Fruit fly (Drosophila melanogaster): Measurements from ENCODE around the gene CG13771.

CG13771 gene

dm6 chr2L:6683992-6684882 is 20.8 kb upstream of the CG13771 start, which contains the start of gene Nhe3 (continued):
- TF ChIP-seq Dll (GFP tag; IDR thresholded peaks at IDR 0.05; ENCODE audit: partially characterized antibody), result peak; percentile 66; the same call in 3 of the 4 replicates
- TF ChIP-seq Adf1 (GFP tag; IDR thresholded peaks at IDR 0.05), result peak; percentile 37; the same call in 1 of the 2 replicates
- TF ChIP-seq CG4360 (GFP tag; IDR thresholded peaks at IDR 0.05), result no peak
- peak; percentile 90 for TF ChIP-seq sob (GFP tag; IDR thresholded peaks at IDR 0.05)
- TF ChIP-seq Opbp (GFP tag; IDR thresholded peaks at IDR 0.05; ENCODE audit: partially characterized antibody), result peak; percentile 64
- TF ChIP-seq CG11560 (tag; IDR thresholded peaks at IDR 0.05), result peak; percentile 68; the same call in 2 of the 3 replicates
- TF ChIP-seq cas (GFP tag; IDR thresholded peaks at IDR 0.05), result 0 out of 2 replicates have a peak, but pooled peaks have one; percentile 41
- TF ChIP-seq Dip3 (GFP tag; optimal IDR thresholded peaks at IDR 0.05), result peak; percentile 88
- no peak for TF ChIP-seq Sry-β (GFP tag; optimal IDR thresholded peaks at IDR 0.05)
- TF ChIP-seq gcm (GFP tag; optimal IDR thresholded peaks at IDR 0.05), result peak; percentile 63
- peak; percentile 81 for TF ChIP-seq CG14710 (tag; optimal IDR thresholded peaks at IDR 0.05)
- TF ChIP-seq Neu2 (GFP tag; optimal IDR thresholded peaks at IDR 0.05; ENCODE audit: borderline replicate concordance), result no peak
- TF ChIP-seq CG3838 (GFP tag; optimal IDR thresholded peaks at IDR 0.05), result peak; percentile 45
- peak; percentile 98 for TF ChIP-seq E2f2 (GFP tag; IDR thresholded peaks at IDR 0.05)
- TF ChIP-seq CG33557 (GFP tag; optimal IDR thresholded peaks at IDR 0.05), result peak; percentile 30
- peak; percentile 75 for TF ChIP-seq CG17829 (tag; optimal IDR thresholded peaks at IDR 0.05)
- peak; percentile 40 for TF ChIP-seq CG6654 (GFP tag; optimal IDR thresholded peaks at IDR 0.05)
- TF ChIP-seq Elba2 (GFP tag; optimal IDR thresholded peaks at IDR 0.05), result no peak
- TF ChIP-seq fd64A (GFP tag; optimal IDR thresholded peaks at IDR 0.05), result peak; percentile 5
- TF ChIP-seq org-1 (GFP tag; optimal IDR thresholded peaks at IDR 0.05), result peak; percentile 44
- TF ChIP-seq CG6689 (GFP tag; IDR thresholded peaks at IDR 0.05), result peak; percentile 87
- TF ChIP-seq CG8478 (optimal IDR thresholded peaks at IDR 0.05), result no peak
- TF ChIP-seq CG12236 (GFP tag; optimal IDR thresholded peaks at IDR 0.05), result peak; percentile 26
- peak; percentile 73 for TF ChIP-seq CG17359 (tag; optimal IDR thresholded peaks at IDR 0.05)
- peak; percentile 57 for TF ChIP-seq scrt (GFP tag; optimal IDR thresholded peaks at IDR 0.05)
- peak; percentile 82 for TF ChIP-seq CG1602 (GFP tag; optimal IDR thresholded peaks at IDR 0.05)
- peak; percentile 41 for TF ChIP-seq Fer2 (tag; optimal IDR thresholded peaks at IDR 0.05)
- peak; percentile 83 for TF ChIP-seq ci (GFP tag; IDR thresholded peaks at IDR 0.05)
- TF ChIP-seq dimm (GFP tag; IDR thresholded peaks at IDR 0.05), result no peak; the same call in none of the 2 replicates
- peak; percentile 77 for TF ChIP-seq Meics (GFP tag; optimal IDR thresholded peaks at IDR 0.05)
- peak; percentile 74 for TF ChIP-seq CG16815 (GFP tag; optimal IDR thresholded peaks at IDR 0.05)
- peak; percentile 75 for TF ChIP-seq MESR4 (GFP tag; optimal IDR thresholded peaks at IDR 0.05)
- peak; percentile 60 for TF ChIP-seq Poxn (GFP tag; IDR thresholded peaks at IDR 0.05)
- peak; percentile 92 for TF ChIP-seq CG30403 (GFP tag; optimal IDR thresholded peaks at IDR 0.05)
- peak; percentile 42 for TF ChIP-seq amos (GFP tag; IDR thresholded peaks at IDR 0.05; ENCODE audit: partially characterized antibody)
- TF ChIP-seq crol (GFP tag; IDR thresholded peaks at IDR 0.05), result peak; percentile 94
- peak; percentile 74 for TF ChIP-seq CG9797 (GFP tag; optimal IDR thresholded peaks at IDR 0.05)
- TF ChIP-seq Lpt (GFP tag; optimal IDR thresholded peaks at IDR 0.05), result no peak
- peak; percentile 46 for TF ChIP-seq CG7928 (GFP tag; optimal IDR thresholded peaks at IDR 0.05)
- TF ChIP-seq CG11723 (GFP tag; optimal IDR thresholded peaks at IDR 0.05), result peak; percentile 75
- peak; percentile 80 for TF ChIP-seq CG13624 (GFP tag; optimal IDR thresholded peaks at IDR 0.05)
- peak; percentile 61 for TF ChIP-seq CG18764 (GFP tag; optimal IDR thresholded peaks at IDR 0.05)
- TF ChIP-seq CTCF (GFP tag; optimal IDR thresholded peaks at IDR 0.05), result peak; percentile 98
- TF ChIP-seq HmgD (GFP tag; optimal IDR thresholded peaks at IDR 0.05), result no peak
- peak; percentile 67 for TF ChIP-seq Nf-YC (tag; optimal IDR thresholded peaks at IDR 0.05)
- TF ChIP-seq CG31388 (GFP tag; optimal IDR thresholded peaks at IDR 0.05), result peak; percentile 62
- no peak for TF ChIP-seq sc (optimal IDR thresholded peaks at IDR 0.05)
- peak; percentile 57 for TF ChIP-seq sc (GFP tag; optimal IDR thresholded peaks at IDR 0.05)
- TF ChIP-seq cad (GFP tag; optimal IDR thresholded peaks at IDR 0.05), result no peak
- peak; percentile 18 for TF ChIP-seq CG6683 (GFP tag; optimal IDR thresholded peaks at IDR 0.05)
